Worm (Caenorhabditis elegans) whole organism, mixed stage, embryonic: ENCODE results near the gene D1014.2.

ENCODE experiments used
- cnd-1 ChIP-seq: fragments of 200-800 bp; sonication (Bioruptor generic); optimal IDR thresholded peaks from 2 replicates; lab custom pipeline; 2018; ENCODE audit warnings: mild to moderate bottlenecking, missing genetic modification characterization, missing compliant biosample characterization
- drap-1 ChIP-seq: fragments of 200-800 bp; sonication (Bioruptor generic); optimal IDR thresholded peaks from 3 replicates; lab custom pipeline; 2018; ENCODE audit warnings: mild to moderate bottlenecking, missing genetic modification characterization, missing compliant biosample characterization
- lin-32 ChIP-seq: fragments of 200-800 bp; sonication (Bioruptor generic); optimal IDR thresholded peaks from 2 replicates; lab custom pipeline; 2018; ENCODE audit warnings: mild to moderate bottlenecking, missing genetic modification characterization, missing compliant biosample characterization
- lsy-2 ChIP-seq: fragments of 150-350 bp; optimal IDR thresholded peaks from 2 replicates; lab custom pipeline; 2014; ENCODE audit warnings: missing biosample characterization, missing genetic modification characterization
- nhr-237 ChIP-seq: fragments of 150-350 bp; optimal IDR thresholded peaks from 2 replicates; lab custom pipeline; 2014; ENCODE audit warnings: missing biosample characterization, missing genetic modification characterization
- nhr-76 ChIP-seq: sonication (generic microtip); optimal IDR thresholded peaks from 2 replicates; lab custom pipeline; 2017; ENCODE audit warnings: missing biosample characterization, missing genetic modification characterization
- pha-4 ChIP-seq: fragments of 150-350 bp; optimal IDR thresholded peaks from 2 replicates; lab custom pipeline; 2018; ENCODE audit warnings: missing biosample characterization, missing genetic modification reagents, missing genetic modification characterization
- sptf-1 ChIP-seq: sonication (generic microtip); optimal IDR thresholded peaks from 2 replicates; lab custom pipeline; 2017; ENCODE audit warnings: mild to moderate bottlenecking, missing genetic modification characterization, moderate library complexity, missing compliant biosample characterization
- tbx-8 ChIP-seq: fragments of 200-800 bp; sonication (Bioruptor generic); optimal IDR thresholded peaks from 2 replicates; lab custom pipeline; 2018; ENCODE audit warnings: mild to moderate bottlenecking, missing genetic modification characterization, moderate library complexity, missing compliant biosample characterization

DNA sequence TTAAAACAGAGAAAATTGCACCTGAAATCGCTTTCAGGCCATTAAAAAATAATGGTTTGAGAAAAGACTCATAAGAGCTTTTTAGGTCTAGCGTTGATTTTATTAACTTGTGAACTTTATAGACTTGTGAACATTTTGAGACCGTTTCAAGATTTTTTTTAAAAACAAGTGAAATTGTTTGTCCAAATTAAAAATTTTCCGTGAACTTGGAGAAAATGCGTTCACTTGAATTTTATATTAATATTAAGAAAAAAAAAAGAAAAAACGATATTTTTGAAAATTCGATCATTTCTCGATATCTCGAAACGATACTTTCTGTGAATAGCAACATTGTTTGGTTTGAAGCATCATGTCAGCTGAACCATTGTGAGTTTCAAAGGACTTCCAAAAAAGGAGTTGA lies 46.7 kb downstream of the D1014.2 start, which contains the start of gene F20D6.1:
- TF ChIP-seq nhr-237 (tag; lab: Kevin White, UChicago) (no peak), drap-1 (GFP tag; lab: Kevin White, UChicago) (no peak), nhr-76 (tag; lab: Kevin White, UChicago) (no peak), tbx-8 (GFP tag; lab: Kevin White, UChicago) (no peak), cnd-1 (tag; lab: Kevin White, UChicago) (no peak), sptf-1 (tag; lab: Kevin White, UChicago) (no peak), lsy-2 (no peak), pha-4 (no peak), lin-32 (GFP tag; lab: Kevin White, UChicago) (no peak)
